Fruit fly (Drosophila melanogaster) whole organism, embryonic: ENCODE measurements around the gene CG33098.

ENCODE experiments used
- B-H1 ChIP-seq: fragments of 200-800 bp; sonication (Bioruptor generic); IDR thresholded peaks from 3 replicates; pipeline ENCODE4 v1.3.6; 2022; ENCODE audit warnings: missing biosample characterization, missing genetic modification characterization
- CG10274 ChIP-seq: fragments of 200-800 bp; sonication (Bioruptor generic); optimal IDR thresholded peaks from 3 replicates; lab custom pipeline; 2017; ENCODE audit warnings: missing biosample characterization, mild to moderate bottlenecking, missing genetic modification characterization
- CG12071 ChIP-seq: fragments of 200-800 bp; sonication (Bioruptor generic); optimal IDR thresholded peaks from 3 replicates; lab custom pipeline; 2018; ENCODE audit warnings: missing biosample characterization, mild to moderate bottlenecking, missing genetic modification characterization
- CG12942 ChIP-seq: fragments of 200-800 bp; sonication (Bioruptor generic); optimal IDR thresholded peaks from 3 replicates; lab custom pipeline; 2016; ENCODE audit warnings: missing biosample characterization, missing genetic modification characterization
- CG1603 ChIP-seq: fragments of 200-800 bp; sonication (Bioruptor generic); optimal IDR thresholded peaks from 2 replicates; lab custom pipeline; 2019; ENCODE audit warnings: missing biosample characterization, mild to moderate bottlenecking, missing genetic modification characterization, moderate library complexity
- CG17385 ChIP-seq: fragments of 200-800 bp; sonication (Bioruptor generic); optimal IDR thresholded peaks from 3 replicates; lab custom pipeline; 2018; ENCODE audit warnings: missing biosample characterization, mild to moderate bottlenecking, missing genetic modification characterization
- CG2678 ChIP-seq: fragments of 200-800 bp; sonication (Bioruptor generic); optimal IDR thresholded peaks from 3 replicates; lab custom pipeline; 2019; ENCODE audit warnings: missing biosample characterization, mild to moderate bottlenecking, missing genetic modification characterization, moderate library complexity
- CG30020 ChIP-seq: fragments of 200-800 bp; optimal IDR thresholded peaks from 2 replicates; lab custom pipeline; 2019; ENCODE audit warnings: missing biosample characterization, mild to moderate bottlenecking, missing genetic modification characterization, moderate library complexity
- CG31441 ChIP-seq: fragments of 200-800 bp; sonication (Bioruptor generic); IDR thresholded peaks from 2 replicates; pipeline ENCODE4 v1.3.6; 2022; ENCODE audit warnings: missing biosample characterization, missing genetic modification characterization
- CG3838 ChIP-seq: fragments of 200-800 bp; sonication (Bioruptor generic); optimal IDR thresholded peaks from 3 replicates; lab custom pipeline; 2016; ENCODE audit warnings: missing biosample characterization, missing genetic modification characterization
- CG4820 ChIP-seq: fragments of 200-800 bp; sonication (Bioruptor generic); optimal IDR thresholded peaks from 3 replicates; lab custom pipeline; 2016; ENCODE audit warnings: missing biosample characterization, missing genetic modification characterization
- CG6854 ChIP-seq: fragments of 200-800 bp; sonication (Bioruptor generic); optimal IDR thresholded peaks from 3 replicates; lab custom pipeline; 2017; ENCODE audit warnings: missing biosample characterization, mild to moderate bottlenecking, missing genetic modification characterization
- CG7745 ChIP-seq: fragments of 200-800 bp; sonication (Bioruptor generic); optimal IDR thresholded peaks from 2 replicates; lab custom pipeline; 2018; ENCODE audit warnings: missing biosample characterization, mild to moderate bottlenecking, missing genetic modification characterization, moderate library complexity
- CG7839 ChIP-seq: fragments of 200-800 bp; sonication (Bioruptor generic); optimal IDR thresholded peaks from 3 replicates; lab custom pipeline; 2018; ENCODE audit warnings: missing biosample characterization, mild to moderate bottlenecking, missing genetic modification characterization, moderate library complexity
- CG8924 ChIP-seq: fragments of 200-800 bp; optimal IDR thresholded peaks from 3 replicates; lab custom pipeline; 2019; ENCODE audit warnings: missing biosample characterization, mild to moderate bottlenecking, missing genetic modification characterization, moderate library complexity
- CG9437 ChIP-seq: fragments of 200-800 bp; sonication (Bioruptor generic); optimal IDR thresholded peaks from 2 replicates; lab custom pipeline; 2018; ENCODE audit warnings: missing biosample characterization, mild to moderate bottlenecking, missing genetic modification characterization
- CG9876 ChIP-seq: fragments of 200-800 bp; sonication (Bioruptor generic); optimal IDR thresholded peaks from 2 replicates; lab custom pipeline; 2016; ENCODE audit warnings: missing biosample characterization, missing genetic modification characterization
- CHES-1-like ChIP-seq: fragments of 200-800 bp; sonication (Bioruptor generic); optimal IDR thresholded peaks from 2 replicates; lab custom pipeline; 2016; ENCODE audit warnings: missing biosample characterization, missing genetic modification characterization
- Dip3 ChIP-seq: fragments of 200-800 bp; sonication (Bioruptor generic); optimal IDR thresholded peaks from 3 replicates; lab custom pipeline; 2016; ENCODE audit warnings: missing biosample characterization, missing genetic modification characterization
- Drgx ChIP-seq: fragments of 200-800 bp; sonication (Bioruptor generic); IDR thresholded peaks from 2 replicates; pipeline ENCODE4 v1.3.6; 2022; ENCODE audit warnings: missing biosample characterization, missing genetic modification characterization
- Hand ChIP-seq: fragments of 200-800 bp; sonication (Bioruptor generic); optimal IDR thresholded peaks from 2 replicates; lab custom pipeline; 2017; ENCODE audit warnings: mild to moderate bottlenecking, missing biosample characterization, missing genetic modification reagents, missing genetic modification characterization
- Hmr ChIP-seq: fragments of 200-800 bp; sonication (Bioruptor generic); optimal IDR thresholded peaks from 3 replicates; lab custom pipeline; 2017; ENCODE audit warnings: mild to moderate bottlenecking, missing biosample characterization, missing genetic modification reagents, missing genetic modification characterization
- Lim3 ChIP-seq: fragments of 200-800 bp; sonication (Bioruptor generic); IDR thresholded peaks from 2 replicates; pipeline ENCODE4 v1.3.6; 2022; ENCODE audit warnings: missing biosample characterization, missing genetic modification characterization
- MTF-1 ChIP-seq: fragments of 200-800 bp; sonication (Bioruptor generic); optimal IDR thresholded peaks from 2 replicates; lab custom pipeline; 2018; ENCODE audit warnings: missing biosample characterization, mild to moderate bottlenecking, missing genetic modification characterization, borderline replicate concordance
- Myb ChIP-seq: fragments of 200-800 bp; sonication (Bioruptor generic); optimal IDR thresholded peaks from 2 replicates; lab custom pipeline; 2016; ENCODE audit warnings: missing biosample characterization, missing genetic modification characterization
- ac ChIP-seq: fragments of 200-800 bp; sonication (Bioruptor generic); optimal IDR thresholded peaks from 3 replicates; lab custom pipeline; 2017; ENCODE audit warnings: missing biosample characterization, mild to moderate bottlenecking, missing genetic modification characterization
- ara ChIP-seq: fragments of 200-800 bp; sonication (Bioruptor generic); IDR thresholded peaks from 2 replicates; pipeline ENCODE4 v1.3.6; 2022; ENCODE audit warnings: missing biosample characterization, missing genetic modification characterization
- bsh ChIP-seq, 2 experiments: fragments of 200-800 bp; sonication (Bioruptor generic); optimal IDR thresholded peaks; 2 replicates each; lab custom pipeline; 2017 to 2018; ENCODE audit warnings: mild to moderate bottlenecking in 2 of 2, missing biosample characterization in 2 of 2, missing genetic modification characterization in 2 of 2, moderate library complexity in 1 of 2
- chif ChIP-seq, 2 experiments: fragments of 200-800 bp; sonication (Bioruptor generic); optimal IDR thresholded peaks; 3 replicates each; lab custom pipeline; 2016; ENCODE audit warnings: missing biosample characterization in 2 of 2, missing genetic modification characterization in 2 of 2
- dimm ChIP-seq: fragments of 200-800 bp; sonication (Bioruptor generic); IDR thresholded peaks from 2 replicates; pipeline ENCODE4 v1.3.6; 2022; ENCODE audit warnings: missing biosample characterization, missing genetic modification characterization
- emc ChIP-seq: fragments of 200-800 bp; sonication (Bioruptor generic); optimal IDR thresholded peaks from 2 replicates; lab custom pipeline; 2016; ENCODE audit warnings: missing biosample characterization, missing genetic modification characterization
- eve ChIP-seq, 2 experiments: fragments of >200 bp; optimal IDR thresholded peaks; 2 replicates each; lab custom pipeline; 2017; ENCODE audit warnings: missing biosample characterization in 2 of 2, missing genetic modification characterization in 2 of 2
- exex ChIP-seq: fragments of 200-800 bp; sonication (Bioruptor generic); optimal IDR thresholded peaks from 4 replicates; lab custom pipeline; 2018; ENCODE audit warnings: missing biosample characterization, mild to moderate bottlenecking, missing genetic modification characterization, moderate library complexity
- grn ChIP-seq: fragments of 200-800 bp; sonication (Bioruptor generic); optimal IDR thresholded peaks from 3 replicates; lab custom pipeline; 2017; ENCODE audit warnings: missing biosample characterization, missing genetic modification characterization
- hb ChIP-seq: fragments of 200-800 bp; sonication (Bioruptor generic); IDR thresholded peaks from 3 replicates; pipeline ENCODE4 v1.3.6; 2022; ENCODE audit warnings: missing biosample characterization, missing genetic modification characterization; ENCODE audit not compliant: partially characterized antibody
- nom ChIP-seq: fragments of 200-800 bp; sonication (Bioruptor generic); optimal IDR thresholded peaks from 2 replicates; lab custom pipeline; 2017; ENCODE audit warnings: missing biosample characterization, missing genetic modification characterization, mild to moderate bottlenecking, moderate library complexity, missing genetic modification reagents
- oc ChIP-seq: fragments of 200-800 bp; sonication (Bioruptor generic); optimal IDR thresholded peaks from 2 replicates; lab custom pipeline; 2018; ENCODE audit warnings: missing biosample characterization, mild to moderate bottlenecking, missing genetic modification characterization, moderate library complexity
- onecut ChIP-seq: fragments of 200-800 bp; sonication (Bioruptor generic); IDR thresholded peaks from 2 replicates; pipeline ENCODE4 v1.3.6; 2022; ENCODE audit warnings: missing biosample characterization, missing genetic modification characterization
- p53 ChIP-seq: fragments of 200-800 bp; sonication (Bioruptor generic); optimal IDR thresholded peaks from 2 replicates; lab custom pipeline; 2016; ENCODE audit warnings: missing biosample characterization, missing genetic modification characterization
- phol ChIP-seq: fragments of 200-800 bp; sonication (Bioruptor generic); optimal IDR thresholded peaks from 3 replicates; lab custom pipeline; 2018; ENCODE audit warnings: missing biosample characterization, mild to moderate bottlenecking, missing genetic modification characterization, moderate library complexity
- pnt ChIP-seq: fragments of 200-800 bp; sonication (Bioruptor generic); optimal IDR thresholded peaks from 3 replicates; lab custom pipeline; 2016; ENCODE audit warnings: missing biosample characterization, missing genetic modification characterization
- so ChIP-seq: fragments of 200-800 bp; sonication (Bioruptor generic); IDR thresholded peaks from 3 replicates; pipeline ENCODE4 v1.3.6; 2022; ENCODE audit warnings: missing biosample characterization, missing genetic modification characterization
- sqz ChIP-seq: fragments of 200-800 bp; sonication (Bioruptor generic); optimal IDR thresholded peaks from 3 replicates; lab custom pipeline; 2018; ENCODE audit warnings: missing biosample characterization, mild to moderate bottlenecking, missing genetic modification characterization
- stwl ChIP-seq: fragments of 200-800 bp; sonication (Bioruptor generic); optimal IDR thresholded peaks from 3 replicates; lab custom pipeline; 2018; ENCODE audit warnings: missing biosample characterization, mild to moderate bottlenecking, missing genetic modification characterization, moderate library complexity
- tin ChIP-seq: fragments of 200-800 bp; sonication (Bioruptor generic); optimal IDR thresholded peaks from 3 replicates; lab custom pipeline; 2016; ENCODE audit warnings: missing biosample characterization, missing genetic modification characterization
- toy ChIP-seq: fragments of 200-800 bp; sonication (Bioruptor generic); IDR thresholded peaks from 2 replicates; pipeline ENCODE4 v1.3.6; 2022; ENCODE audit warnings: missing biosample characterization, missing genetic modification characterization
- yki ChIP-seq: fragments of >200 bp; optimal IDR thresholded peaks from 3 replicates; lab custom pipeline; 2018
- zen ChIP-seq: fragments of 200-800 bp; sonication (Bioruptor generic); optimal IDR thresholded peaks from 3 replicates; lab custom pipeline; 2018; ENCODE audit warnings: missing biosample characterization, mild to moderate bottlenecking, missing genetic modification characterization, moderate library complexity

CG33098 gene

DNA sequence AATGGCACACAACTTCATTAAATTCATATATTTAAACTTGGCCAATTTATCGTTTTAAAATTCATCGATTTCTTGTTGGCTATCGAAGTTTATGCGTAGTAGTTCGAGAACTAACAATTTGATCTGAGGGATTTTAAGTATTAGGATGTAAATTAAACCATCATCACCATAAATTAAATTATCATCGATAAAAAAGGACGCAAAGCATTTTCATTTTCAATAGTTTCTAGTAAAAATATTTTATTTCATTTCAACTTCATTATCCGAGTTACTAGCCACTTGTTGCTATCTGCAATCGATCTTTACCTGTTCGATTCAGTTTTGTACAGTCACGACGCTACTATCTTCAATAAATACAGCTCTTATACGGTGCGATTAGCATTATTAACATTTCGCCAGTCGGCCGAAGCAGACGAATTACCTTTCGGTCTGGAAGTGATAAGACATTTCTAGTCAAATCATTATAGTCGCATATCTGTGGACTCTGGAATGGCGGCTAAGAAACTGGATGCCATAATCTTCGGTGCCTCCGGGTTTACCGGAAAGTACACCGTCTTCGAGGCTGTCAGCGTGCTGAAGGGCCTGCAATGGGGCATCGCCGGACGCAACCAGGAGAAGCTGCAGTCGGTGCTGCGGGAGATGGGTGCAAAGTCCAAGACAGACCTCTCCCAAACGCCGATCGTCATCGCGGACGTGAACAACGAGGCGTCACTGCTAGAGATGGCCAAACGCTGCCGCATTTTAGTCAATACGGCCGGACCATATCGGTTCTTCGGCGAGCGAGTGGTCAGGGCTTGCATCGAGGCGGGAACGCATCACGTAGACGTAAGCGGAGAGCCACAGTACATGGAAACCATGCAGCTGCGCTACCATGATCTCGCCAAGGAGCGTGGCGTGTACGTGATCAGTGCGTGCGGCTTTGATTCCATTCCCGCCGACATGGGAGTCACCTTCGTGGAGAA, 19.5 kb downstream of the CG33098 start, which contains the start of gene CG5167 (continued):
- TF ChIP-seq phol: peak; percentile 48
- no peak for TF ChIP-seq pnt
- TF ChIP-seq Hmr (GFP tag; lab: Kevin White, UChicago): peak; percentile 35
- no peak for TF ChIP-seq CG9876 (GFP tag; lab: Kevin White, UChicago)
- peak; percentile 39 for TF ChIP-seq CG1603
- peak; percentile 85 for TF ChIP-seq CG9437 (GFP tag; lab: Kevin White, UChicago)
- peak; percentile 38; the same call in 1 of the 2 replicates for TF ChIP-seq CG31441 (GFP tag; lab: Robert Waterston, UW)
- TF ChIP-seq chif (GFP tag; optimal IDR thresholded peaks at IDR 0.05; lab: Kevin White, UChicago): no peak
- TF ChIP-seq Myb (GFP tag; lab: Kevin White, UChicago): peak; percentile 9
- peak; percentile 5 for TF ChIP-seq CG30020
- TF ChIP-seq CG7745 (tag; lab: Kevin White, UChicago): no peak
- peak; percentile 89 for TF ChIP-seq exex (tag; lab: Kevin White, UChicago)
- TF ChIP-seq B-H1 (GFP tag; lab: Robert Waterston, UW): peak; percentile 11; the same call in 1 of the 3 replicates
- no peak for TF ChIP-seq CG6854 (GFP tag; lab: Kevin White, UChicago)
- TF ChIP-seq Drgx (GFP tag; lab: Robert Waterston, UW): peak; percentile 54; the same call in 1 of the 2 replicates
- TF ChIP-seq stwl: peak; percentile 60
- TF ChIP-seq emc (GFP tag; lab: Kevin White, UChicago): no peak
- no peak for TF ChIP-seq p53 (GFP tag; lab: Kevin White, UChicago)
- no peak for TF ChIP-seq dimm (GFP tag; lab: Robert Waterston, UW)
- no peak for TF ChIP-seq MTF-1 (GFP tag; lab: Kevin White, UChicago)
- TF ChIP-seq CG4820 (GFP tag; lab: Kevin White, UChicago): peak; percentile 99
- TF ChIP-seq ac: no peak
- no peak for TF ChIP-seq CG10274 (GFP tag; lab: Kevin White, UChicago)
- TF ChIP-seq CG17385 (GFP tag; lab: Kevin White, UChicago): peak; percentile 23
- no peak for TF ChIP-seq CHES-1-like
- TF ChIP-seq toy: no peak
- peak; percentile 18 for TF ChIP-seq tin (GFP tag; lab: Kevin White, UChicago)
- TF ChIP-seq oc (tag; lab: Kevin White, UChicago): no peak
- peak; percentile 39 for TF ChIP-seq CG7839
- 0 out of 3 replicates have a peak, but pooled peaks have one; percentile 21 for TF ChIP-seq so
- TF ChIP-seq onecut: peak; percentile 23; the same call in 1 of the 2 replicates
- TF ChIP-seq grn (GFP tag; lab: Kevin White, UChicago): peak; percentile 93
- TF ChIP-seq zen (tag; lab: Kevin White, UChicago): peak; percentile 57
- peak; percentile 28 to 82 for TF ChIP-seq bsh (GFP tag; optimal IDR thresholded peaks at IDR 0.05; lab: Kevin White, UChicago)
- peak; percentile 18 for TF ChIP-seq CG12942 (GFP tag; lab: Kevin White, UChicago)
- peak; percentile 61 for TF ChIP-seq CG2678 (tag; lab: Kevin White, UChicago)
- TF ChIP-seq Lim3 (GFP tag; lab: Robert Waterston, UW): no peak
- TF ChIP-seq Dip3: peak; percentile 7
- no peak for TF ChIP-seq CG12071 (GFP tag; lab: Kevin White, UChicago)
- TF ChIP-seq yki (lab: Kevin White, UChicago): no peak
- TF ChIP-seq CG3838 (GFP tag; lab: Kevin White, UChicago): no peak
- no peak for TF ChIP-seq ara
- peak; percentile 63 for TF ChIP-seq CG8924 (tag; lab: Kevin White, UChicago)
- TF ChIP-seq hb (GFP tag; lab: Robert Waterston, UW): no peak
- peak; percentile 95 for TF ChIP-seq nom (GFP tag; lab: Kevin White, UChicago)
- TF ChIP-seq Hand (GFP tag; lab: Kevin White, UChicago): no peak
- TF ChIP-seq sqz (GFP tag; lab: Kevin White, UChicago): peak; percentile 2
- TF ChIP-seq eve (GFP tag; optimal IDR thresholded peaks at IDR 0.05; lab: Kevin White, UChicago): no peak
